Fruit fly (Drosophila melanogaster) whole organism, pupa: Measurements from ENCODE around the gene CG3448.

Experiments
- CG10348 ChIP-seq: fragments of 200-800 bp; sonication (Bioruptor generic); IDR thresholded peaks from 2 replicates; pipeline ENCODE4 v1.3.6; 2022; ENCODE audit warnings: missing biosample characterization, missing genetic modification characterization
- CG12605 ChIP-seq: fragments of 200-800 bp; sonication (Bioruptor generic); IDR thresholded peaks from 2 replicates; pipeline ENCODE4 v1.3.6; 2022; ENCODE audit warnings: missing biosample characterization, missing genetic modification characterization
- CG13204 ChIP-seq: fragments of 200-800 bp; sonication (Bioruptor generic); optimal IDR thresholded peaks from 2 replicates; lab custom pipeline; 2018; ENCODE audit warnings: missing biosample characterization, mild to moderate bottlenecking, missing genetic modification characterization, moderate library complexity
- CG14655 ChIP-seq: fragments of 200-800 bp; sonication (Bioruptor generic); optimal IDR thresholded peaks from 3 replicates; lab custom pipeline; 2017; ENCODE audit warnings: mild to moderate bottlenecking, missing biosample characterization, missing genetic modification reagents, missing genetic modification characterization
- CG15710 ChIP-seq: fragments of 200-800 bp; sonication (Bioruptor generic); optimal IDR thresholded peaks from 2 replicates; lab custom pipeline; 2018; ENCODE audit warnings: missing biosample characterization, mild to moderate bottlenecking, missing genetic modification characterization, moderate library complexity
- CG17806 ChIP-seq: fragments of 200-800 bp; sonication (Bioruptor generic); optimal IDR thresholded peaks from 2 replicates; lab custom pipeline; 2018; ENCODE audit warnings: missing biosample characterization, mild to moderate bottlenecking, missing genetic modification characterization, moderate library complexity
- CG32121 ChIP-seq: fragments of 200-800 bp; sonication (Bioruptor generic); IDR thresholded peaks from 2 replicates; pipeline ENCODE4 v1.3.6; 2022; ENCODE audit warnings: missing biosample characterization, missing genetic modification characterization
- CG34367 ChIP-seq: fragments of 200-800 bp; sonication (Bioruptor generic); optimal IDR thresholded peaks from 2 replicates; lab custom pipeline; 2018; ENCODE audit warnings: missing biosample characterization, mild to moderate bottlenecking, missing genetic modification characterization
- CG4496 ChIP-seq: fragments of 200-800 bp; sonication (Bioruptor generic); IDR thresholded peaks from 3 replicates; pipeline ENCODE4 v1.3.6; 2022; ENCODE audit warnings: missing biosample characterization, missing genetic modification characterization
- CG8159 ChIP-seq: fragments of 200-800 bp; sonication (Bioruptor generic); optimal IDR thresholded peaks from 3 replicates; lab custom pipeline; 2018; ENCODE audit warnings: missing biosample characterization, mild to moderate bottlenecking, missing genetic modification characterization, moderate library complexity
- CG8301 ChIP-seq: fragments of 200-800 bp; sonication (Bioruptor generic); optimal IDR thresholded peaks from 2 replicates; lab custom pipeline; 2018; ENCODE audit warnings: missing biosample characterization, mild to moderate bottlenecking, missing genetic modification characterization
- CG9948 ChIP-seq: fragments of 200-800 bp; sonication (Bioruptor generic); optimal IDR thresholded peaks from 2 replicates; lab custom pipeline; 2018; ENCODE audit warnings: missing biosample characterization, mild to moderate bottlenecking, missing genetic modification characterization, moderate library complexity
- D1 ChIP-seq: fragments of 200-800 bp; sonication (Bioruptor generic); optimal IDR thresholded peaks from 2 replicates; lab custom pipeline; 2018; ENCODE audit warnings: missing biosample characterization, mild to moderate bottlenecking, missing genetic modification characterization, moderate library complexity
- EcR ChIP-seq: fragments of 200-800 bp; sonication (Bioruptor generic); optimal IDR thresholded peaks from 3 replicates; lab custom pipeline; 2019; ENCODE audit warnings: missing biosample characterization, missing genetic modification characterization, mild to moderate bottlenecking, moderate library complexity, missing genetic modification reagents
- Ets98B ChIP-seq: fragments of 200-800 bp; sonication (Bioruptor generic); IDR thresholded peaks from 2 replicates; pipeline ENCODE4 v1.3.6; 2022; ENCODE audit warnings: missing biosample characterization, missing genetic modification characterization
- Pif1A ChIP-seq: fragments of 200-800 bp; sonication (Bioruptor generic); optimal IDR thresholded peaks from 3 replicates; lab custom pipeline; 2016; ENCODE audit warnings: missing biosample characterization, missing genetic modification characterization
- Pif1B ChIP-seq: fragments of 200-800 bp; sonication (Bioruptor generic); optimal IDR thresholded peaks from 3 replicates; lab custom pipeline; 2016; ENCODE audit warnings: missing biosample characterization, missing genetic modification characterization
- Snoo ChIP-seq: fragments of 200-800 bp; sonication (Bioruptor generic); optimal IDR thresholded peaks from 3 replicates; lab custom pipeline; 2017; ENCODE audit warnings: missing biosample characterization, mild to moderate bottlenecking, missing genetic modification characterization, inconsistent platforms
- fd96Ca ChIP-seq: fragments of 200-800 bp; sonication (Bioruptor generic); IDR thresholded peaks from 3 replicates; pipeline ENCODE4 v1.3.6; 2022; ENCODE audit warnings: missing biosample characterization, missing genetic modification characterization
- gl ChIP-seq: fragments of 200-800 bp; sonication (Bioruptor generic); optimal IDR thresholded peaks from 2 replicates; lab custom pipeline; 2018; ENCODE audit warnings: missing biosample characterization, mild to moderate bottlenecking, missing genetic modification characterization
- rn ChIP-seq: fragments of 200-800 bp; sonication (Bioruptor generic); IDR thresholded peaks from 2 replicates; pipeline ENCODE4 v1.3.6; 2022; ENCODE audit warnings: missing biosample characterization, missing genetic modification characterization

The CG3448 gene

DNA sequence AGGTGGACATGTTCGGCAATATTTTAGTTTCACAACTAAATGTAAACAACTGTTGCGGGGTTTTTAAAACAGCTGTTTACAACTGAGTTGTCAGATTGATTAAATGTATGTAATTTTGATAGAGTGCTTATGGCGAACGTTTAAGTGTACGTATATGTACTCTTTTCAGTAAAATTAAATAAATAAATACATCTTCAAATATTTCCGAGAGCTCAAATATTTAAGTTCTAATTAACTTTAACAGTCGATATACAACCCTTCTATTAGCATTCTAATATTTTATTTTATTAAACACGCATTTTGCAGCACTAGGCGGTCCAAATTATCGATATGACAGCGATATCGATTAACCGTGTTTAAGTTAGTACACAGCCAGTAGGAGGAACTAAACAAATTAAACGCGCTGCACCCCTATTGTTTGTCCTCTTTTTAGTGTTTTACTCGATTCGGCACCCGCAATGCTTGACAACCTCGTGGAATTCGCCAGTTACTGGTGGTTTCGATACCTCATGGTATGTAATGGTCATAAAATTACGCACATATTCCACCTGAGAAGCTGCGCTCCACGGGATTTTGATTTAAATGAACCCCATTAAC is at the start of gene CG3448, which contains the start of gene ghi:
Gene CG3448 (minus strand): TSS at position 51 of the 597 bp plus-strand sequence.
Gene ghi (plus strand): TSS at position 355 of the 597 bp plus-strand sequence.
- TF ChIP-seq CG34367 (tag; lab: Kevin White, UChicago): no peak
- TF ChIP-seq CG12605 (GFP tag; lab: Robert Waterston, UW): no peak
- TF ChIP-seq CG17806: peak; percentile 52
- TF ChIP-seq CG10348 (GFP tag; lab: Robert Waterston, UW): no peak
- TF ChIP-seq Snoo (tag; lab: Kevin White, UChicago): peak; percentile 46
- TF ChIP-seq Pif1B (GFP tag; lab: Kevin White, UChicago): peak; percentile 50
- TF ChIP-seq fd96Ca (GFP tag; lab: Robert Waterston, UW): no peak
- TF ChIP-seq EcR: no peak
- TF ChIP-seq CG14655: no peak
- TF ChIP-seq gl (tag; lab: Kevin White, UChicago): peak; percentile 22
- peak; percentile 45 for TF ChIP-seq CG8301
- TF ChIP-seq D1 (tag; lab: Kevin White, UChicago): no peak
- TF ChIP-seq CG15710 (tag; lab: Kevin White, UChicago): peak; percentile 20
- TF ChIP-seq Ets98B (GFP tag; lab: Robert Waterston, UW): peak; percentile 51
- TF ChIP-seq CG4496 (GFP tag; lab: Robert Waterston, UW): peak; percentile 68; the same call in 2 of the 3 replicates
- TF ChIP-seq Pif1A: peak; percentile 62
- no peak for TF ChIP-seq CG13204 (GFP tag; lab: Kevin White, UChicago)
- TF ChIP-seq CG9948 (tag; lab: Kevin White, UChicago): peak; percentile 44
- peak; percentile 67 for TF ChIP-seq CG8159 (tag; lab: Kevin White, UChicago)
- TF ChIP-seq rn (GFP tag; lab: Robert Waterston, UW): 0 out of 2 replicates have a peak, but pooled peaks have one; percentile 11
- peak; percentile 51; the same call in 1 of the 2 replicates for TF ChIP-seq CG32121 (GFP tag; lab: Robert Waterston, UW)

DNA sequence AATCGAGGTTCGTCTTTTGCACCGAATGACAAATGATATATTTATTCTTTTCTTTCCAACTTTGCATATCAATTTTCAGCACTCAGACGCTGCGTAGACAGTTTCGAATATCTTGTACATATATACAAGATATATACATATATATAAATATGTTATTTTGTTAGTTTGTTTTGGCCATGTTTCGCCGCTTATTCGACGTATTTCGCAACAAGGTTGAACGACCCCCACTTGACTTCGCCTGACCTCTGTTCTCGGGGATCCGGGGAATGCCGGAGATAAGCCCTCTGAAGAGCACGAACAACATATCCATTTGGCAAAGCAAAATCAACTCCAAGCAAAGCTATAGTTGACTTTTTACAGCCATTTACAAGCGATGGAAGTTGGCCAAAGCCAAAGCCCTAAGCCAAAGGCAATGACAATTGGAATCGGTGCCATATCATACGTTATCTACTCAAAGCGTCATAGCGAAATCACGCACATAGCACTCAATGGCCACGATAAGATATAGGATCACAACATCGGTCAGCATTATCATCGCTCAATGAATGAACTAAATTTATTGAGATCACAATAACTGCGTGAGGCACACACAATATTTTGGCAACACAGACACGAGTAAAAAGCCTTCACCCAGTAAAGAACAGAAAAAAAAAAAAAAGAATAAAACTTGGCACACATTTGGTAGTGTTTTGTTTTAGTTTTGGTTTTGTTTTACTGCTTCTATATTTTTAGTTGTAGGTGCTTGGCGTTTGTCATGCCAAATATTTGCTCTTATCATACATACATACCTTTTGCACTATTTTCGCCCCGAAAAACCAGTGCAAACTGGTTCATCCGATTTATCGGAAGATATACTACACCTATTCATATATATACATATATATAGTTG is 48.8 kb upstream of the CG3448 start:
- TF ChIP-seq EcR (peak; percentile 74), Pif1A (no peak)
- TF ChIP-seq, all 21 proteins: peak for 1

DNA sequence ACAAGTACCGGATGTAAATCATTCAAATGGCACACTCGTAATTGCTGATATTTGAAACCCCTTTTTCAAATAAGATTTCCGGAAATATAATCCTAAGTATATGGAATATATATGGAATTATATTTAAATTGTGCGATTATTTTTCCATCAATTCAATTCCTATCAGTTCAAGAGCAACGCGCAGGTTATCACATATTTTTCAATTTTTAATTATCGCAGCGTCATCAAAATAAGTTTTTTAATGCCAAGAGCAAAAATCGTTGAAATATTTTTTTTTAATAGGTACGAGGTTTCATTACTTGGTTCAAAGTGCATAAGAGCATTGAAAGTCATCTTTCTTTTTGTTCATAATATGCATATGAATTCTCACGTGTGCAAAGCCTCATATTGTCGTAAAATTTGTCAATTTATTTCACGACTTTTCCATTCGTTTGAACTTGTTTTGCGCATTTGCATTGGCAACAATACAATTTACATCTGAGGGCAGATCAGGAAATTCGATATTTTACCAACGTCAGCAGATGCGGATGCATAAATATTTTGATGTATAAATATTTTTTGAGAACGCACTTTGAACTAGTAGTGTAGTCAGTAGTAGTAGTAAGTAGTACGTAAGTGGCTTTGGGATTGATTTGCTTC is 46.7 kb upstream of the CG3448 start:
- no peak for TF ChIP-seq D1 (tag; lab: Kevin White, UChicago)
- no peak for TF ChIP-seq CG14655
- TF ChIP-seq CG8301: no peak
- no peak for TF ChIP-seq CG34367 (tag; lab: Kevin White, UChicago)
- TF ChIP-seq CG8159 (tag; lab: Kevin White, UChicago): no peak

DNA sequence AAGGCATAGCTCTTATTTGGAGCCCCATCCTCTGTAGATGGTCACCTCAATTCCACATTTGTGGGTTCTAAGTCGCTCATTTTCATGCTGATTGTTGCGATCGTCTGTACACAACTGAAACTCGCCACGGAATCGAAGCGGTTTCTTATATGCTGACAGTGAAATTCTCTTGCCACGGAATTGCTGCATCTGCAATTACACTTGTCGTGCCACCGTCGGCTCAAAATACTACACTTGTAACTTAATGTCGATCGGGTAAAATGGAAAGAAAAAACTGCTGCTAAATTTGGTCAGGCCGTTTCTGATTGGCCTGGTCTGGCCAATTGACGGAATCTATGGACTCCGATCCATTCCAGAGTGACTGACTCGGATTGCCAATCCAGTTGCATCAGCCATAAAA is 45.9 kb upstream of the CG3448 start:
- TF ChIP-seq Pif1A (no peak), rn (GFP tag; lab: Robert Waterston, UW) (no peak), Snoo (tag; lab: Kevin White, UChicago) (no peak), EcR (no peak), CG8301 (no peak), CG15710 (tag; lab: Kevin White, UChicago) (no peak), CG34367 (tag; lab: Kevin White, UChicago) (no peak), CG8159 (tag; lab: Kevin White, UChicago) (no peak), CG12605 (GFP tag; lab: Robert Waterston, UW) (no peak), CG13204 (GFP tag; lab: Kevin White, UChicago) (no peak), gl (tag; lab: Kevin White, UChicago) (no peak), CG4496 (GFP tag; lab: Robert Waterston, UW) (no peak), CG9948 (tag; lab: Kevin White, UChicago) (no peak), Pif1B (GFP tag; lab: Kevin White, UChicago) (no peak), CG17806 (no peak), fd96Ca (GFP tag; lab: Robert Waterston, UW) (no peak), CG10348 (GFP tag; lab: Robert Waterston, UW) (no peak), CG32121 (GFP tag; lab: Robert Waterston, UW) (no peak)

DNA sequence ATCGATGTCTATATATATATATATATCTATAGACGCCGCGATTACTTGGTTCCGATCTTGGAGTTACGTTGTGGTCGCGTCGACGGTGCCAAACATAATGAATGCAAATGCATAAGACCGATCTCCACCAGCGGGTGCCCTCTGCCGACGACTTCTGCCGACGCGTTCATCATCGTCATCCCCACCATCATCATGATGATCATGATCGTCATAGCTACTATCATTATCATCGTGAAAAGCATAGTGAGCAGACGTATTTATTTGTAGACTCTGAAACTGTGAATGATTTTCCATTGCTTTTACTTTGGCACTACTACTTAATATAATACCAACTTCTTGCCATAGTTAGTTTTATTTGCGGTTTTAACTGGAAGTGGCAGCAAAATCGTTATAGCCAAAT is 40.7 kb upstream of the CG3448 start, which contains the start of gene CG32037:
Gene CG32037 (minus strand): TSS at position 101 of the 400 bp plus-strand sequence.
- TF ChIP-seq CG10348 (GFP tag; lab: Robert Waterston, UW) (no peak), rn (GFP tag; lab: Robert Waterston, UW) (no peak), Pif1B (GFP tag; lab: Kevin White, UChicago) (no peak), EcR (no peak), gl (tag; lab: Kevin White, UChicago) (no peak), CG17806 (no peak), CG15710 (tag; lab: Kevin White, UChicago) (no peak), fd96Ca (GFP tag; lab: Robert Waterston, UW) (no peak), D1 (tag; lab: Kevin White, UChicago) (no peak), CG12605 (GFP tag; lab: Robert Waterston, UW) (no peak), CG4496 (GFP tag; lab: Robert Waterston, UW) (no peak), CG9948 (tag; lab: Kevin White, UChicago) (no peak), CG32121 (GFP tag; lab: Robert Waterston, UW) (no peak)
